Fruit fly (Drosophila melanogaster): ENCODE measurements around the gene toc.

toc gene

DNA sequence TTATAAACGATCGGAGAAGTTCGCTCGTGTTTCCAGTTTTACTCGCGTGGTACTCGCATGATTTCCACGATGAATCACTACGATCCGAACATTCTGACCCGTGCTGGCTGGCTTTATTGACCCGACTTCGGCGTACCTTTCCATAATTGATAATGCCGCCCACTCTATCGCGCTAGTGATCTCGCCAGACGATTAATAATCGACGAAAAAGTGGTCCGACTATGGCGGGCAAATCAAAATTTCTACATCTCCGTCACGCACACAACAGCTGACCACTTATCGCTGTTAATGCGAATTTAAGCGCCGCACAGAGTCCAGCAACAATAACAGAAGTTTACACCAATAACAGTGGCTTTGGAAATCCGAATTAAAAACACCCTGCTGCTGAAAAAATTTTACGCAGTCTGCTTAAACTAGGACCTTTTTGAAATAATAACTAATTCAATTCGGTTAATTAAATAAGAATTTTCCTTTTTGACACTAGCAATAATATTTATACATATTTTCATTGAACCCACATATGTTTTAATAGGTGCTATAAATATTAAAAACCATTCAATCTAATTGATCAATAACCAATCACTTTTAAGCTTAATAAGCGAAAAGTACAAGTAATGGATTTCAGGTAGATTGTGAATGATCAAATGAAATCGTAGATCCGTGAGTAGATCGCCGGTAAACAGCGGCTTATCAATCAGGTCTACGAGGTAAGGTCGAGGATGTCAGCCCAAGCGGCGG, 88.7 kb downstream of the toc start (continued):
- TF ChIP-seq CG6854 (GFP tag; optimal IDR thresholded peaks at IDR 0.05) (no peak), Sox100B (GFP tag; optimal IDR thresholded peaks at IDR 0.05) (no peak), Nf-YC (tag; optimal IDR thresholded peaks at IDR 0.05) (no peak), CG8089 (GFP tag; optimal IDR thresholded peaks at IDR 0.05) (no peak), CG11560 (tag; IDR thresholded peaks at IDR 0.05) (no peak), bab2 (GFP tag; optimal IDR thresholded peaks at IDR 0.05) (peak; percentile 25), CG2875 (GFP tag; optimal IDR thresholded peaks at IDR 0.05) (no peak), CG12744 (GFP tag; optimal IDR thresholded peaks at IDR 0.05) (no peak), CG7839 (tag; optimal IDR thresholded peaks at IDR 0.05) (peak; percentile 56), twi (tag; optimal IDR thresholded peaks at IDR 0.05) (no peak), pan (optimal IDR thresholded peaks at IDR 0.05) (no peak), pan (GFP tag; optimal IDR thresholded peaks at IDR 0.05 in 1 of 2, IDR thresholded peaks at IDR 0.05 in 1 of 2) (peak in 1 of 2 experiments; percentile 57), dati (GFP tag; IDR thresholded peaks at IDR 0.05) (no peak), trh (GFP tag; optimal IDR thresholded peaks at IDR 0.05) (no peak), CG10209 (GFP tag; optimal IDR thresholded peaks at IDR 0.05) (peak; percentile 41), lilli (GFP tag; optimal IDR thresholded peaks at IDR 0.05) (peak; percentile 50), sr (GFP tag; IDR thresholded peaks at IDR 0.05) (no peak), Ets97D (GFP tag; optimal IDR thresholded peaks at IDR 0.05) (no peak), gsb (GFP tag; IDR thresholded peaks at IDR 0.05) (no peak), CG17802 (tag; optimal IDR thresholded peaks at IDR 0.05) (no peak), Dad (GFP tag; optimal IDR thresholded peaks at IDR 0.05) (no peak), Rfx (GFP tag; IDR thresholded peaks at IDR 0.05) (peak; percentile 66; the same call in 1 of the 2 replicates), CG12942 (GFP tag; optimal IDR thresholded peaks at IDR 0.05) (peak; percentile 30), CG18619 (GFP tag; optimal IDR thresholded peaks at IDR 0.05) (peak; percentile 71), otp (GFP tag; IDR thresholded peaks at IDR 0.05) (no peak), CHES-1-like (GFP tag; optimal IDR thresholded peaks at IDR 0.05) (peak; percentile 24), CG17385 (GFP tag; optimal IDR thresholded peaks at IDR 0.05) (no peak), Dbx (GFP tag; IDR thresholded peaks at IDR 0.05) (no peak), gcm2 (GFP tag; optimal IDR thresholded peaks at IDR 0.05) (no peak), Dp (GFP tag; optimal IDR thresholded peaks at IDR 0.05) (peak; percentile 70), NC2α (GFP tag; optimal IDR thresholded peaks at IDR 0.05) (no peak), CG5245 (GFP tag; optimal IDR thresholded peaks at IDR 0.05) (no peak), Fer2 (tag; optimal IDR thresholded peaks at IDR 0.05) (no peak), CG11093 (GFP tag; IDR thresholded peaks at IDR 0.05) (0 out of 3 replicates have a peak, but pooled peaks have one; percentile 9), slbo (GFP tag; IDR thresholded peaks at IDR 0.05) (peak; percentile 67), peb (GFP tag; IDR thresholded peaks at IDR 0.05) (no peak), Stat92E (GFP tag; optimal IDR thresholded peaks at IDR 0.05) (no peak), CG12236 (GFP tag; optimal IDR thresholded peaks at IDR 0.05) (no peak), ase (GFP tag; IDR thresholded peaks at IDR 0.05) (no peak), emc (GFP tag; optimal IDR thresholded peaks at IDR 0.05) (no peak), wor (GFP tag; IDR thresholded peaks at IDR 0.05) (no peak), stwl (tag; optimal IDR thresholded peaks at IDR 0.05) (no peak), unpg (GFP tag; optimal IDR thresholded peaks at IDR 0.05) (peak; percentile 6), al (GFP tag; IDR thresholded peaks at IDR 0.05) (peak; percentile 5; the same call in 1 of the 2 replicates), toy (GFP tag; IDR thresholded peaks at IDR 0.05) (no peak), sd (tag; optimal IDR thresholded peaks at IDR 0.05) (no peak), Hand (GFP tag; optimal IDR thresholded peaks at IDR 0.05) (no peak), CG6765 (GFP tag; optimal IDR thresholded peaks at IDR 0.05) (no peak), Hsf (GFP tag; optimal IDR thresholded peaks at IDR 0.05) (peak; percentile 52), CG1792 (GFP tag; optimal IDR thresholded peaks at IDR 0.05) (no peak), en (GFP tag; optimal IDR thresholded peaks at IDR 0.05) (no peak)
